Comparison of ENCODE assay signal across 1 fruit fly cellular context in the genomic region with DNA sequence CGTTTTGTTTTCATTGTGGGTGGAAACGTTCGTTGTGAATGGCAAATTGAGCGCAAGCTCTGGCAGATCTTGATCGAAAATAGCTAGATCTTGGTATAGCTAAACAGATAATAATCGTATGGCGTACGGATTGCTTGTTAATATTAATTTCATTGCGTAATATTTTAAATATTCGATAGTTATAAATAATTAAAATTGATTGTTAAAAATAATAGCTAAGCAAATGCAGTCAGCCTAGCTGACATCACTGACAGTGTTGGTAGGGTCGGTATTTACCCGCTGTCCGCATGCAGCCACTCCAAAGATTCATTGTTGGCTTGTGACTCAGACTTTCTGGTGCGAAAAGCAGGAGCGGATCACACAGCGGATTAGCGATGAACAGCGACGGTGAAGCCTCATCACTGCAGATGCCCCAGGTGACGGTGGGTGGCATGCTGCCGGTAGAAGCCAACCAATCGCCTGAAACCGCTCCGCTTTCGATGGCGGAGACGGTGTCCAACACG.
TF ChIP-seq lines count a peak whose summit lies in the region.

Gene CG5776 (minus strand): TSS at position 34 of the 503 bp plus-strand sequence.
Gene spict (plus strand): TSS at position 308 of the 503 bp plus-strand sequence.

TF ChIP-seq in whole organism, embryonic, 481 proteins besides CTCF, POLR2A, EP300 and RAD21 (continued from another document):
- TF ChIP-seq CG2129 (GFP tag; IDR thresholded peaks at IDR 0.05; lab: Robert Waterston, UW; ENCODE audit: partially characterized antibody) (no peak), CG4282 (GFP tag; optimal IDR thresholded peaks at IDR 0.05; lab: Kevin White, UChicago) (no peak), Sry-δ (GFP tag; optimal IDR thresholded peaks at IDR 0.05; lab: Kevin White, UChicago) (no peak), eyg (GFP tag; optimal IDR thresholded peaks at IDR 0.05; lab: Kevin White, UChicago) (no peak), CG7839 (tag; optimal IDR thresholded peaks at IDR 0.05; lab: Kevin White, UChicago) (peak; percentile 69), sisA (GFP tag; IDR thresholded peaks at IDR 0.05; lab: Robert Waterston, UW) (peak; percentile 30; the same call in 1 of the 2 replicates), slou (GFP tag; optimal IDR thresholded peaks at IDR 0.05; lab: Kevin White, UChicago) (no peak), Neu2 (GFP tag; optimal IDR thresholded peaks at IDR 0.05; lab: Kevin White, UChicago; ENCODE audit: borderline replicate concordance) (no peak), CG7963 (GFP tag; IDR thresholded peaks at IDR 0.05; lab: Robert Waterston, UW; ENCODE audit: partially characterized antibody) (no peak), lola (GFP tag; optimal IDR thresholded peaks at IDR 0.05; lab: Kevin White, UChicago) (peak in 1 of 3 experiments; percentile 76), CG10543 (GFP tag; optimal IDR thresholded peaks at IDR 0.05; lab: Kevin White, UChicago) (peak; percentile 80), Dp (GFP tag; optimal IDR thresholded peaks at IDR 0.05; lab: Kevin White, UChicago) (peak; percentile 56), Mes4 (GFP tag; optimal IDR thresholded peaks at IDR 0.05; lab: Kevin White, UChicago) (no peak), YL-1 (GFP tag; optimal IDR thresholded peaks at IDR 0.05; lab: Kevin White, UChicago) (peak; percentile 60)
